Worm (Caenorhabditis elegans) whole organism, mixed stage, embryonic: ENCODE measurements around the gene F08F1.4.
A peak's percentile ranks its signal among the peaks of the same experiment; 100 is the strongest.

Experiments
- M03D4.4 ChIP-seq: sonication (generic microtip); optimal IDR thresholded peaks from 2 replicates; lab custom pipeline; 2017; ENCODE audit warnings: mild to moderate bottlenecking, missing genetic modification characterization, missing compliant biosample characterization
- bed-3 ChIP-seq: fragments of 200-800 bp; sonication (Bioruptor generic); optimal IDR thresholded peaks from 3 replicates; lab custom pipeline; 2018; ENCODE audit warnings: mild to moderate bottlenecking, missing genetic modification characterization, moderate library complexity, missing compliant biosample characterization
- blmp-1 ChIP-seq: fragments of 150-350 bp; optimal IDR thresholded peaks from 2 replicates; lab custom pipeline; 2014; ENCODE audit warnings: missing biosample characterization, missing genetic modification characterization
- ceh-39 ChIP-seq: fragments of 150-350 bp; optimal IDR thresholded peaks from 2 replicates; lab custom pipeline; 2014; ENCODE audit warnings: missing biosample characterization, missing genetic modification characterization
- ceh-43 ChIP-seq: fragments of 200-800 bp; sonication (Bioruptor generic); optimal IDR thresholded peaks from 2 replicates; lab custom pipeline; 2018; ENCODE audit warnings: mild to moderate bottlenecking, missing genetic modification characterization, moderate library complexity, missing compliant biosample characterization
- ceh-83 ChIP-seq: fragments of 200-800 bp; sonication (Bioruptor generic); optimal IDR thresholded peaks from 2 replicates; lab custom pipeline; 2018; ENCODE audit warnings: mild to moderate bottlenecking, missing genetic modification characterization, missing compliant biosample characterization
- ces-1 ChIP-seq: fragments of 150-350 bp; optimal IDR thresholded peaks from 2 replicates; lab custom pipeline; 2014; ENCODE audit warnings: missing biosample characterization, missing genetic modification reagents, missing genetic modification characterization
- cnd-1 ChIP-seq: fragments of 200-800 bp; sonication (Bioruptor generic); optimal IDR thresholded peaks from 2 replicates; lab custom pipeline; 2018; ENCODE audit warnings: mild to moderate bottlenecking, missing genetic modification characterization, missing compliant biosample characterization
- drap-1 ChIP-seq: fragments of 200-800 bp; sonication (Bioruptor generic); optimal IDR thresholded peaks from 3 replicates; lab custom pipeline; 2018; ENCODE audit warnings: mild to moderate bottlenecking, missing genetic modification characterization, missing compliant biosample characterization
- elt-1 ChIP-seq: sonication (generic microtip); optimal IDR thresholded peaks from 2 replicates; lab custom pipeline; 2017; ENCODE audit warnings: missing genetic modification characterization, mild to moderate bottlenecking, missing compliant biosample characterization, antibody characterized with exemption, moderate library complexity, borderline replicate concordance; ENCODE audit not compliant: insufficient read depth
- elt-3 ChIP-seq: fragments of 150-350 bp; optimal IDR thresholded peaks from 2 replicates; lab custom pipeline; 2014; ENCODE audit warnings: missing biosample characterization, missing genetic modification characterization
- flh-1 ChIP-seq: fragments of 200-800 bp; sonication (Bioruptor generic); optimal IDR thresholded peaks from 2 replicates; lab custom pipeline; 2018; ENCODE audit warnings: mild to moderate bottlenecking, missing genetic modification characterization, moderate library complexity, missing compliant biosample characterization
- ham-2 ChIP-seq: fragments of 200-800 bp; sonication (Bioruptor generic); optimal IDR thresholded peaks from 2 replicates; lab custom pipeline; 2018; ENCODE audit warnings: mild to moderate bottlenecking, missing genetic modification characterization, missing compliant biosample characterization
- hlh-1 ChIP-seq: fragments of 150-350 bp; optimal IDR thresholded peaks from 2 replicates; lab custom pipeline; 2014; ENCODE audit warnings: missing biosample characterization, missing genetic modification reagents, missing genetic modification characterization
- lin-13 ChIP-seq: fragments of 150-350 bp; optimal IDR thresholded peaks from 2 replicates; lab custom pipeline; 2014; ENCODE audit warnings: missing biosample characterization, missing genetic modification characterization
- lin-32 ChIP-seq: fragments of 200-800 bp; sonication (Bioruptor generic); optimal IDR thresholded peaks from 2 replicates; lab custom pipeline; 2018; ENCODE audit warnings: mild to moderate bottlenecking, missing genetic modification characterization, missing compliant biosample characterization
- lsy-2 ChIP-seq: fragments of 150-350 bp; optimal IDR thresholded peaks from 2 replicates; lab custom pipeline; 2014; ENCODE audit warnings: missing biosample characterization, missing genetic modification characterization
- mab-5 ChIP-seq: fragments of 150-350 bp; optimal IDR thresholded peaks from 2 replicates; lab custom pipeline; 2014; ENCODE audit warnings: missing biosample characterization, missing genetic modification characterization
- mep-1 ChIP-seq: fragments of 150-350 bp; optimal IDR thresholded peaks from 2 replicates; lab custom pipeline; 2017; ENCODE audit warnings: missing biosample characterization, missing genetic modification reagents, missing genetic modification characterization, inconsistent platforms
- mls-2 ChIP-seq: sonication (generic microtip); optimal IDR thresholded peaks from 2 replicates; lab custom pipeline; 2016; ENCODE audit warnings: mild to moderate bottlenecking, missing genetic modification characterization, moderate library complexity, missing compliant biosample characterization
- nhr-12 ChIP-seq: fragments of 150-350 bp; optimal IDR thresholded peaks from 2 replicates; lab custom pipeline; 2014; ENCODE audit warnings: missing biosample characterization, missing genetic modification characterization
- nhr-2 ChIP-seq: fragments of 150-350 bp; optimal IDR thresholded peaks from 2 replicates; lab custom pipeline; 2014; ENCODE audit warnings: missing biosample characterization, missing genetic modification characterization
- nhr-237 ChIP-seq: fragments of 150-350 bp; optimal IDR thresholded peaks from 2 replicates; lab custom pipeline; 2014; ENCODE audit warnings: missing biosample characterization, missing genetic modification characterization
- nhr-28 ChIP-seq: fragments of 150-350 bp; optimal IDR thresholded peaks from 2 replicates; lab custom pipeline; 2014; ENCODE audit warnings: missing biosample characterization, missing genetic modification characterization
- nhr-76 ChIP-seq: sonication (generic microtip); optimal IDR thresholded peaks from 2 replicates; lab custom pipeline; 2017; ENCODE audit warnings: missing biosample characterization, missing genetic modification characterization
- pha-4 ChIP-seq: fragments of 150-350 bp; optimal IDR thresholded peaks from 2 replicates; lab custom pipeline; 2018; ENCODE audit warnings: missing biosample characterization, missing genetic modification reagents, missing genetic modification characterization
- sem-2 ChIP-seq: fragments of 200-800 bp; sonication (Bioruptor generic); optimal IDR thresholded peaks from 2 replicates; lab custom pipeline; 2018; ENCODE audit warnings: mild to moderate bottlenecking, missing genetic modification characterization, missing compliant biosample characterization
- snpc-4 ChIP-seq: fragments of 150-350 bp; optimal IDR thresholded peaks from 2 replicates; lab custom pipeline; 2014; ENCODE audit warnings: missing biosample characterization, missing genetic modification characterization
- sptf-1 ChIP-seq: sonication (generic microtip); optimal IDR thresholded peaks from 2 replicates; lab custom pipeline; 2017; ENCODE audit warnings: mild to moderate bottlenecking, missing genetic modification characterization, moderate library complexity, missing compliant biosample characterization
- tbx-8 ChIP-seq: fragments of 200-800 bp; sonication (Bioruptor generic); optimal IDR thresholded peaks from 2 replicates; lab custom pipeline; 2018; ENCODE audit warnings: mild to moderate bottlenecking, missing genetic modification characterization, moderate library complexity, missing compliant biosample characterization
- unc-120 ChIP-seq: sonication (generic microtip); optimal IDR thresholded peaks from 2 replicates; lab custom pipeline; 2017; ENCODE audit warnings: missing genetic modification characterization, missing compliant biosample characterization; ENCODE audit not compliant: poor library complexity, severe bottlenecking
- unc-39 ChIP-seq: fragments of 150-350 bp; optimal IDR thresholded peaks from 2 replicates; lab custom pipeline; 2014; ENCODE audit warnings: missing biosample characterization, missing genetic modification characterization
- unc-62 ChIP-seq: fragments of 150-350 bp; optimal IDR thresholded peaks from 2 replicates; lab custom pipeline; 2014; ENCODE audit warnings: missing biosample characterization, missing genetic modification reagents, missing genetic modification characterization
- zip-8 ChIP-seq: fragments of 150-350 bp; optimal IDR thresholded peaks from 2 replicates; lab custom pipeline; 2014; ENCODE audit warnings: missing biosample characterization, missing genetic modification characterization
- ztf-11 ChIP-seq: fragments of 150-350 bp; optimal IDR thresholded peaks from 2 replicates; lab custom pipeline; 2014; ENCODE audit warnings: missing biosample characterization, missing genetic modification characterization

The F08F1.4 gene

DNA sequence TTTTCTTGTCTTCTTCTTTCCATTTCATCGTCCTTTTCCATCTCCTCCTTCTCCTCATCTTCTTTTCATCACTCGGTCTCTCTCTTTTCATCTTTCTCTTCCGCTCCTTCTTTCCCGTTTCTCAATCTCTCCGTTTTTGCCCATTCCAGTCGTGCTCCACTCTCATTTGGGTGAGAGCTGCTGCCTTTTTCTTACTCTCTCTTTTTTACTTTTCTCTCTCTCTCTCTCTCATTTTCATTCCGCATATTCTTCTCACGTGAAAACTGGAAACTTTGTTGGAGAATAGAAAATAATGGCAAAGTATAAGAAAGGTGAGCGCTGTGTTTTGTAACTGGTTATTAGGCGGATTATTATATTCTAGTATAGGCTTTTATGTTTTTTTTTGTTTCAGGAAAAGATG lies 34.9 kb upstream of the F08F1.4 start, which contains the start of gene tbc-18:
Gene tbc-18, plus strand, starts transcription at position 246 of the 400 bp plus-strand sequence.
- TF ChIP-seq ztf-11 (no peak), nhr-76 (no peak), ces-1 (GFP tag; lab: Kevin White, UChicago) (peak; percentile 68), M03D4.4 (tag; lab: Kevin White, UChicago) (no peak)

DNA sequence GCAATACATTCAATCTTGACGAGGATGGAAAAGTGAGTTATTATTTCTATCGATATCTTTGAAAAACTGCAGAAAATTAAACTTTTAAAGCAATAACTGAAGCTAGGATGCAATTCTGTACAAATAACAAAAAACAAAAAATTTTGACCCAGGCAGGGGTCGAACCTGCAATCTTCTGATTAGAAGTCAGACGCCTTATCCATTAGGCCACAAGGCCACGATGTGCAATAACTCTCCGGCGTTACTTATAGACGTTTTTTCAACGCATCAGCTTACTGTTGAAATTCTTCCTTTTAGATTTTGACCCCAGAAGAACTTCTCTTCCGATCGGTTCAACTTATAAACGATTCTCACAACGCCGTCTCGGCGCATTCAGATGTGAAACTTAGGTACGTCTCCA lies 31.6 kb upstream of the F08F1.4 start:
- TF ChIP-seq ceh-83 (no peak), unc-120 (tag; lab: Kevin White, UChicago) (no peak), lin-32 (GFP tag; lab: Kevin White, UChicago) (no peak), unc-39 (no peak), elt-3 (no peak), flh-1 (GFP tag; lab: Kevin White, UChicago) (no peak), tbx-8 (no peak), ces-1 (GFP tag; lab: Kevin White, UChicago) (no peak), cnd-1 (tag; lab: Kevin White, UChicago) (no peak), M03D4.4 (tag; lab: Kevin White, UChicago) (no peak), ceh-39 (tag; lab: Kevin White, UChicago) (no peak), sem-2 (GFP tag; lab: Kevin White, UChicago) (no peak), lin-13 (tag; lab: Kevin White, UChicago) (no peak), mep-1 (no peak), snpc-4 (tag; lab: Kevin White, UChicago) (no peak), unc-62 (GFP tag; lab: Kevin White, UChicago) (no peak), pha-4 (tag; lab: Kevin White, UChicago) (no peak)

ce11 chrX:8384642-8385181 lies 28.5 kb upstream of the F08F1.4 start, which contains the start of gene F41D9.2:
Gene F41D9.2, minus strand, starts transcription at chrX:8384945.
- TF ChIP-seq elt-3 = no peak
- TF ChIP-seq hlh-1 = no peak
- TF ChIP-seq nhr-12 (tag; lab: Kevin White, UChicago) = no peak
- no peak for TF ChIP-seq unc-62 (GFP tag; lab: Kevin White, UChicago)
- TF ChIP-seq drap-1 (GFP tag; lab: Kevin White, UChicago) = no peak
- TF ChIP-seq ham-2 (GFP tag; lab: Kevin White, UChicago) = no peak
- TF ChIP-seq mls-2 (tag; lab: Kevin White, UChicago) = no peak
- TF ChIP-seq ceh-43 = no peak
- no peak for TF ChIP-seq flh-1 (GFP tag; lab: Kevin White, UChicago)
- no peak for TF ChIP-seq nhr-237
- no peak for TF ChIP-seq nhr-28
- no peak for TF ChIP-seq sptf-1
- TF ChIP-seq elt-1 (tag; lab: Kevin White, UChicago) = no peak
- no peak for TF ChIP-seq lin-13 (tag; lab: Kevin White, UChicago)
- TF ChIP-seq cnd-1 (tag; lab: Kevin White, UChicago) = no peak
- no peak for TF ChIP-seq bed-3 (GFP tag; lab: Kevin White, UChicago)
- TF ChIP-seq lin-32 (GFP tag; lab: Kevin White, UChicago) = no peak
- no peak for TF ChIP-seq ztf-11
- no peak for TF ChIP-seq blmp-1 (tag; lab: Kevin White, UChicago)
- no peak for TF ChIP-seq nhr-2 (tag; lab: Kevin White, UChicago)

- peak; percentile 36 for TF ChIP-seq ces-1 (GFP tag; lab: Kevin White, UChicago)
- no peak for TF ChIP-seq elt-1 (tag; lab: Kevin White, UChicago)
- no peak for TF ChIP-seq nhr-237
- TF ChIP-seq bed-3 (GFP tag; lab: Kevin White, UChicago) = peak; percentile 66
- TF ChIP-seq mab-5 (tag; lab: Kevin White, UChicago) = peak; percentile 31
- TF ChIP-seq cnd-1 (tag; lab: Kevin White, UChicago) = peak; percentile 81
- TF ChIP-seq lin-32 (GFP tag; lab: Kevin White, UChicago) = peak; percentile 25
- TF ChIP-seq sem-2 (GFP tag; lab: Kevin White, UChicago) = peak; percentile 77
- TF ChIP-seq M03D4.4 (tag; lab: Kevin White, UChicago) = peak; percentile 89
- peak; percentile 56 for TF ChIP-seq mep-1
- peak; percentile 76 for TF ChIP-seq ceh-43
- TF ChIP-seq ceh-83 = peak; percentile 88
- TF ChIP-seq nhr-28 = peak; percentile 31
- peak; percentile 16 for TF ChIP-seq ceh-39 (tag; lab: Kevin White, UChicago)
- TF ChIP-seq tbx-8 = peak; percentile 43
- TF ChIP-seq mls-2 (tag; lab: Kevin White, UChicago) = peak; percentile 91
- TF ChIP-seq nhr-12 (tag; lab: Kevin White, UChicago) = no peak
- peak; percentile 35 for TF ChIP-seq ztf-11
- peak; percentile 45 for TF ChIP-seq flh-1 (GFP tag; lab: Kevin White, UChicago)
- TF ChIP-seq blmp-1 (tag; lab: Kevin White, UChicago) = no peak
- TF ChIP-seq ham-2 (GFP tag; lab: Kevin White, UChicago) = no peak
- no peak for TF ChIP-seq lin-13 (tag; lab: Kevin White, UChicago)
- no peak for TF ChIP-seq nhr-2 (tag; lab: Kevin White, UChicago)
- TF ChIP-seq hlh-1 = peak; percentile 28
- TF ChIP-seq zip-8 (tag; lab: Kevin White, UChicago) = no peak
- peak; percentile 80 for TF ChIP-seq drap-1 (GFP tag; lab: Kevin White, UChicago)
- TF ChIP-seq unc-62 (GFP tag; lab: Kevin White, UChicago) = peak; percentile 25
- no peak for TF ChIP-seq unc-39
- no peak for TF ChIP-seq nhr-76
- peak; percentile 88 for TF ChIP-seq sptf-1
- TF ChIP-seq snpc-4 (tag; lab: Kevin White, UChicago) = no peak
- no peak for TF ChIP-seq pha-4 (tag; lab: Kevin White, UChicago)
- TF ChIP-seq elt-3 = no peak
- no peak for TF ChIP-seq lsy-2 (tag; lab: Kevin White, UChicago)
- TF ChIP-seq unc-120 (tag; lab: Kevin White, UChicago) = peak; percentile 57
Measured at ce11 chrX:8386068-8386851, 27.0 kb upstream of the F08F1.4 start.
